Worm (Caenorhabditis elegans) whole organism, L4 larva: ENCODE measurements around the gene Y2H9A.6.
"Not testable (repeated sequence)": the region's sequence is repeated elsewhere in the genome, so short reads cannot be mapped to it uniquely, and the experiment has no call there.

ENCODE experiments used
- F44E2.7 ChIP-seq: fragments of 200-800 bp; sonication (Bioruptor generic); IDR thresholded peaks from 2 replicates; pipeline ENCODE4 v2.1.2; 2022; ENCODE audit warnings: missing genetic modification characterization, missing compliant biosample characterization
- Y5F2A.4 ChIP-seq: fragments of 200-800 bp; sonication (Bioruptor generic); optimal IDR thresholded peaks from 2 replicates; lab custom pipeline; 2018; ENCODE audit warnings: mild to moderate bottlenecking, missing genetic modification characterization, missing compliant biosample characterization
- Y75B8A.6 ChIP-seq: fragments of 200-800 bp; sonication (Bioruptor generic); IDR thresholded peaks from 2 replicates; pipeline ENCODE4 v1.3.6; 2022; ENCODE audit warnings: missing genetic modification reagents, missing genetic modification characterization, missing compliant biosample characterization
- ceh-20 ChIP-seq: fragments of 200-800 bp; sonication (Bioruptor generic); IDR thresholded peaks from 2 replicates; pipeline ENCODE4 v1.3.6; 2022; ENCODE audit warnings: missing genetic modification reagents, missing genetic modification characterization, missing compliant biosample characterization
- cey-2 ChIP-seq: sonication (generic microtip); optimal IDR thresholded peaks from 3 replicates; lab custom pipeline; 2017; ENCODE audit warnings: missing genetic modification characterization, mild to moderate bottlenecking, missing compliant biosample characterization, antibody characterized with exemption, borderline replicate concordance; ENCODE audit not compliant: insufficient read depth
- ctbp-1 ChIP-seq: fragments of 200-800 bp; sonication (Bioruptor generic); IDR thresholded peaks from 2 replicates; pipeline ENCODE4 v1.3.6; 2022; ENCODE audit warnings: missing genetic modification reagents, missing genetic modification characterization, missing compliant biosample characterization
- daf-12 ChIP-seq: fragments of 150-350 bp; optimal IDR thresholded peaks from 2 replicates; lab custom pipeline; 2014; ENCODE audit warnings: missing biosample characterization, missing genetic modification reagents, missing genetic modification characterization
- daf-19 ChIP-seq: fragments of 200-800 bp; sonication (Bioruptor generic); conservative IDR thresholded peaks from 2 replicates; pipeline ENCODE4 v1.3.6; 2022; ENCODE audit warnings: missing genetic modification characterization, missing compliant biosample characterization
- dpl-1 ChIP-seq: fragments of 150-350 bp; optimal IDR thresholded peaks from 2 replicates; lab custom pipeline; 2014; ENCODE audit warnings: missing biosample characterization, missing genetic modification reagents, missing genetic modification characterization
- duxl-1 ChIP-seq: sonication (generic microtip); optimal IDR thresholded peaks from 2 replicates; lab custom pipeline; 2016; ENCODE audit warnings: mild to moderate bottlenecking, missing genetic modification characterization, moderate library complexity, missing compliant biosample characterization; ENCODE audit not compliant: poor library complexity
- egl-43 ChIP-seq: fragments of 200-800 bp; sonication (Bioruptor generic); IDR thresholded peaks from 2 replicates; pipeline ENCODE4 v1.3.6; 2022; ENCODE audit warnings: missing genetic modification reagents, missing genetic modification characterization, missing compliant biosample characterization
- fos-1 ChIP-seq: fragments of 150-350 bp; optimal IDR thresholded peaks from 2 replicates; lab custom pipeline; 2014; ENCODE audit warnings: missing biosample characterization, missing genetic modification characterization
- gei-8 ChIP-seq: fragments of 200-800 bp; sonication (Bioruptor generic); optimal IDR thresholded peaks from 2 replicates; lab custom pipeline; 2018; ENCODE audit warnings: mild to moderate bottlenecking, missing genetic modification characterization, missing compliant biosample characterization
- hif-1 ChIP-seq, 2 experiments: sonication (generic microtip); optimal IDR thresholded peaks; 2 replicates each; lab custom pipeline; 2016 to 2017; ENCODE audit warnings: missing compliant biosample characterization in 2 of 2, missing genetic modification characterization in 2 of 2, missing genetic modification reagents in 2 of 2, missing genotype in 2 of 2, mild to moderate bottlenecking in 1 of 2
- hlh-11 ChIP-seq: fragments of 200-800 bp; sonication (Bioruptor generic); optimal IDR thresholded peaks from 2 replicates; lab custom pipeline; 2018; ENCODE audit warnings: mild to moderate bottlenecking, missing genetic modification characterization, missing compliant biosample characterization
- hlh-30 ChIP-seq: sonication (generic microtip); optimal IDR thresholded peaks from 2 replicates; lab custom pipeline; 2017; ENCODE audit warnings: antibody characterized with exemption, mild to moderate bottlenecking, missing genetic modification characterization, missing compliant biosample characterization; ENCODE audit not compliant: insufficient read depth
- hmg-1.1 ChIP-seq: fragments of 200-800 bp; sonication (Bioruptor generic); IDR thresholded peaks from 2 replicates; pipeline ENCODE4 v1.3.6; 2022; ENCODE audit warnings: missing genetic modification reagents, missing genetic modification characterization, missing compliant biosample characterization
- lin-13 ChIP-seq: fragments of 150-350 bp; optimal IDR thresholded peaks from 2 replicates; lab custom pipeline; 2014; ENCODE audit warnings: missing biosample characterization, missing genetic modification reagents, missing genetic modification characterization
- lin-38 ChIP-seq: fragments of 200-800 bp; sonication (Bioruptor generic); IDR thresholded peaks from 2 replicates; pipeline ENCODE4 v1.3.6; 2022; ENCODE audit warnings: missing genetic modification reagents, missing genetic modification characterization, missing compliant biosample characterization
- madf-5 ChIP-seq, 2 experiments: fragments of 200-800 bp; sonication (Bioruptor generic); IDR thresholded peaks; 2 replicates each; pipeline ENCODE4 v1.3.6; 2022; ENCODE audit warnings: missing compliant biosample characterization in 2 of 2, missing genetic modification characterization in 2 of 2
- mes-2 ChIP-seq: sonication (generic microtip); optimal IDR thresholded peaks from 2 replicates; lab custom pipeline; 2016; ENCODE audit warnings: missing genotype, mild to moderate bottlenecking, missing genetic modification characterization, missing compliant biosample characterization; ENCODE audit not compliant: poor library complexity, severe bottlenecking
- nhr-11 ChIP-seq: fragments of 150-350 bp; optimal IDR thresholded peaks from 2 replicates; lab custom pipeline; 2014; ENCODE audit warnings: missing biosample characterization, missing genetic modification characterization
- nhr-237 ChIP-seq: sonication (generic microtip); optimal IDR thresholded peaks from 2 replicates; lab custom pipeline; 2017; ENCODE audit warnings: missing biosample characterization, missing genetic modification characterization
- nhr-28 ChIP-seq: fragments of 150-350 bp; optimal IDR thresholded peaks from 2 replicates; lab custom pipeline; 2014; ENCODE audit warnings: missing biosample characterization, missing genetic modification characterization
- nhr-41 ChIP-seq: fragments of 200-800 bp; sonication (Bioruptor generic); IDR thresholded peaks from 2 replicates; pipeline ENCODE4 v1.3.6; 2022; ENCODE audit warnings: missing genetic modification reagents, missing genetic modification characterization, missing compliant biosample characterization
- set-16 ChIP-seq: fragments of 200-800 bp; sonication (Bioruptor generic); IDR thresholded peaks from 2 replicates; pipeline ENCODE4 v1.3.6; 2022; ENCODE audit warnings: missing genetic modification reagents, missing genetic modification characterization, missing compliant biosample characterization
- spr-1 ChIP-seq: sonication (generic microtip); optimal IDR thresholded peaks from 2 replicates; lab custom pipeline; 2016; ENCODE audit warnings: mild to moderate bottlenecking, missing genetic modification characterization, missing compliant biosample characterization
- spr-3 ChIP-seq: fragments of 200-800 bp; sonication (Bioruptor generic); optimal IDR thresholded peaks from 2 replicates; lab custom pipeline; 2018; ENCODE audit warnings: mild to moderate bottlenecking, missing genetic modification characterization, missing compliant biosample characterization
- tag-97 ChIP-seq: fragments of 200-800 bp; sonication (Bioruptor generic); IDR thresholded peaks from 2 replicates; pipeline ENCODE4 v1.3.6; 2022; ENCODE audit warnings: missing genetic modification characterization, missing compliant biosample characterization
- tra-1 ChIP-seq: fragments of 200-800 bp; sonication (Bioruptor generic); IDR thresholded peaks from 2 replicates; pipeline ENCODE4 v1.3.6; 2022; ENCODE audit warnings: missing genetic modification reagents, missing genetic modification characterization, missing compliant biosample characterization
- unc-62 ChIP-seq, 3 experiments: fragments of 150-350 bp in 1 of 3; sonication (generic microtip); optimal IDR thresholded peaks in 2 of 3; peaks in 1 of 3; 1 replicate in 1 of 3; 2 replicates in 2 of 3; lab custom pipeline; 2014 to 2017; ENCODE audit warnings: missing biosample characterization in 3 of 3, missing genetic modification characterization in 3 of 3, missing genetic modification reagents in 3 of 3, missing genotype in 1 of 3
- vab-7 ChIP-seq: fragments of 200-800 bp; sonication (Bioruptor generic); IDR thresholded peaks from 2 replicates; pipeline ENCODE4 v1.3.6; 2022; ENCODE audit warnings: missing genetic modification reagents, missing genetic modification characterization, missing compliant biosample characterization

Gene Y2H9A.6

DNA sequence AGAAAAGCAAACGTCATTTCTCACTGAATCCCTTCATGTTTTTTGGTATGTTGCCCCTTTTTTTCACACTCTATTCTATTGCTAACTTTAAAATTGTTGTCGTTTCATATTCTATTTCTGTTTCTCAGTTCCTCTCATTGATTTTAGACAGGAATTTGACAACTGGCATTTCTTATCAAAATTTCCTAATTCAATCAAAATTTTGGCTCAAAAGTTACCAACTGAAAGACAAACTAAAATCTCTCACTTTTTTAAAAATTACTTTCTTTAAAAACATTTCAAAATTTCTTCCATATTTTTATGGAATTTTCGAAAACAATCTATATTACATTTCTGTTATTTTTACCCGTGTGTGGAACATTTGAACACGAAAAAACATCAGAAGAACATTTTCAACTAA is at the start of gene Y2H9A.6:
Y2H9A.6 (plus strand) TSS at position 301 of the 400 bp plus-strand sequence.
- TF ChIP-seq Y5F2A.4 (GFP tag; lab: Kevin White, UChicago); spr-1; nhr-237 (tag; lab: Kevin White, UChicago): not testable (repeated sequence)

DNA sequence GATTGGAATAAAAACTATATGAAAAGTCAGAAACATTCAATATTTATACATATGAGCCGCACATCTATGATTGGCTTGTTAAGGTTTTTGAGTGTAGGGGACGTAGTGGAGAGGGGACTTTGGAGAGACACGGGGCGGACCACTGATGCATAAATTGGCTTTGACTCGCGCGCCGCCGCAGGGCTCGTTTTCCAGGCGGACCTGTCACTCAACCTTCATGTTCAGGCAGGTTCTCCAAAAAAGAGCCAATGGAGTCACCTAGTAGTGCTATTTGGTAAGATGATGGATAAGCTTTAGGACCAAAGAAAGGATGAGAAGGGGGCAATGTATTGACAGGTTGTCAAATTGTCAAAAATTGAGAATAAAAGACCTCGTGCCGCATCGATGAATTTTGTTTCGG is 48.7 kb upstream of the Y2H9A.6 start:
- TF ChIP-seq egl-43 = peak; percentile 55; the same call in 1 of the 2 replicates
- no peak for TF ChIP-seq spr-1
- no peak for TF ChIP-seq Y75B8A.6
- TF ChIP-seq duxl-1 (tag; lab: Kevin White, UChicago) = no peak
- 0 out of 2 replicates have a peak, but pooled peaks have one; percentile 12 for TF ChIP-seq ceh-20 (GFP tag; lab: Robert Waterston, UW)
- TF ChIP-seq unc-62 (GFP tag; optimal IDR thresholded peaks at IDR 0.05 in 1 of 2; lab: Kevin White, UChicago) = peak in 1 of 2 experiments; percentile 82
- TF ChIP-seq unc-62 (tag; optimal IDR thresholded peaks at IDR 0.05; lab: Kevin White, UChicago) = no peak
- no peak for TF ChIP-seq nhr-41 (GFP tag; lab: Robert Waterston, UW)
- no peak for TF ChIP-seq hif-1 (tag; optimal IDR thresholded peaks at IDR 0.05; lab: Kevin White, UChicago)
- TF ChIP-seq set-16 (GFP tag; lab: Robert Waterston, UW) = 0 out of 2 replicates have a peak, but pooled peaks have one; percentile 16
- TF ChIP-seq fos-1 = no peak

DNA sequence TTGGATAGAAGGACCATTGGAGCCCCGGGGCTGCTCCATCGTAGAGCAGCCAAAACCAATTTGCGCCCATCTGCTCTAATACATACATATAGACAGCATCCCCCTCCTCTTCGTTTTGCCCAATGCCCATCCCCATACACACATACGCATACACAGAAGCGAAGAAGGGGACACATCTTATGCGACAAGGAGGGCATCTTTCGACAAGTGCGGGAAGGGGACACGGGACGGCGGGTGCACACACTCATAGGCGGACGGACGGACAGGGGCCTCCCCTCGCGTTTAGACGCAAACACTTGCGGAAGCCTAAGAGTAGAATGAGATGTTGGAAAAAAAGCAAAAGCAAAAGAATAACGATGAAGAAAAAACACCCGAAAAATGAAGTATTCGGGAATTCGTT is 47.2 kb upstream of the Y2H9A.6 start:
- TF ChIP-seq daf-12 (tag; lab: Kevin White, UChicago) (no peak), madf-5 (GFP tag; IDR thresholded peaks at IDR 0.05; lab: Robert Waterston, UW) (0 out of 4 replicates have a peak, but pooled peaks of 1 of the 2 experiments have one; percentile 41), cey-2 (tag; lab: Kevin White, UChicago) (no peak), F44E2.7 (GFP tag; lab: Robert Waterston, UW) (no peak), mes-2 (peak; percentile 15), vab-7 (GFP tag; lab: Robert Waterston, UW) (0 out of 2 replicates have a peak, but pooled peaks have one; percentile 7), gei-8 (GFP tag; lab: Kevin White, UChicago) (peak; percentile 4), daf-19 (no peak), hmg-1.1 (peak; percentile 28), tag-97 (GFP tag; lab: Robert Waterston, UW) (no peak), ctbp-1 (GFP tag; lab: Robert Waterston, UW) (0 out of 2 replicates have a peak, but pooled peaks have one; percentile 43)

DNA sequence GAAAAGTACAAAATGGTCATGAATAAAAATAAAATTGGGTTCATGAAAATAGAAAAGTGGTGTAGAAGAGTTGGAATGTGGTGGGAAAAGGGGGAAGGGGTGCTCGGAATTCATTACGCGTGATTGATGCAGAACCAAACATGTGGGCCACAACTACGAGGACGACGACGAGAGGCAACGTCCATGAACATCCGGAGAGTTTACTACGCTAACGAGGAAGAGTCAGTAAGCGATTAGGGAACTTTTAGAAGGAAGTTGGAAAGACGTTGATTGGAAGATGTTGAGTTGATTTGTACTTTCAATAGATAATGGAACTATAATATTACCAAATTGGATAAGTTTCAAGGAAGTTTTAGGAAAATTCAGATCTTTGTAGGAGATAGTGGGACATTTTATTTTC is 42.0 kb upstream of the Y2H9A.6 start:
- TF ChIP-seq spr-3 (GFP tag; lab: Kevin White, UChicago) (no peak), unc-62 (GFP tag; optimal IDR thresholded peaks at IDR 0.05 in 1 of 2; lab: Kevin White, UChicago) (no peak), unc-62 (tag; optimal IDR thresholded peaks at IDR 0.05; lab: Kevin White, UChicago) (no peak), lin-13 (GFP tag; lab: Kevin White, UChicago) (no peak), tra-1 (no peak)

DNA sequence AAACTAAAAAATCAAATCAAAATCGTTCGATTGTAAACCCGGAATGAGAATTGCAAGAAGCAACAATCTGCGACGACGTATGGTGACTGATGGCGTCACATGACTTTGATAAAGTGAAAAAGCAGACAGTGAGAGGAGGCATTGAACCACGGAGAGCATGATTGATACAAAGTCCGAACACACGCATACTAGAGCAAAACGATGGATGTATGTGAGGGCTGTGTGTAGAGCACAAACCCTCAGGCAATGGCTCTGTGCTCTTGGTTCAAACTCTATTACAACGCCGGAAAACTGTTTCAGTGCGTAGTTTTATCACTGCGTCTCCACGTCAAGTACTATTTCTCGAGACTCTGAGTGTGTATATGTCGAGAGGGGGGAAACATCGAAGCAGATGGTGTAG is 41.1 kb upstream of the Y2H9A.6 start:
- TF ChIP-seq nhr-28 = peak; percentile 69
- peak; percentile 57 for TF ChIP-seq nhr-11
- TF ChIP-seq hlh-11 (tag; lab: Kevin White, UChicago) = peak; percentile 57
- no peak for TF ChIP-seq lin-38 (GFP tag; lab: Robert Waterston, UW)
- TF ChIP-seq duxl-1 (tag; lab: Kevin White, UChicago) = no peak
- peak; percentile 72 for TF ChIP-seq hlh-30 (tag; lab: Kevin White, UChicago)
- peak in 1 of 2 experiments; percentile 95 for TF ChIP-seq unc-62 (GFP tag; optimal IDR thresholded peaks at IDR 0.05 in 1 of 2; lab: Kevin White, UChicago)
- TF ChIP-seq unc-62 (tag; optimal IDR thresholded peaks at IDR 0.05; lab: Kevin White, UChicago) = no peak
- TF ChIP-seq dpl-1 (GFP tag; lab: Kevin White, UChicago) = no peak
